Worm (Caenorhabditis elegans): ENCODE measurements around the gene Y41D4B.4.
A peak's percentile ranks its signal among the peaks of the same experiment; 100 is the strongest.

Y41D4B.4 gene

DNA sequence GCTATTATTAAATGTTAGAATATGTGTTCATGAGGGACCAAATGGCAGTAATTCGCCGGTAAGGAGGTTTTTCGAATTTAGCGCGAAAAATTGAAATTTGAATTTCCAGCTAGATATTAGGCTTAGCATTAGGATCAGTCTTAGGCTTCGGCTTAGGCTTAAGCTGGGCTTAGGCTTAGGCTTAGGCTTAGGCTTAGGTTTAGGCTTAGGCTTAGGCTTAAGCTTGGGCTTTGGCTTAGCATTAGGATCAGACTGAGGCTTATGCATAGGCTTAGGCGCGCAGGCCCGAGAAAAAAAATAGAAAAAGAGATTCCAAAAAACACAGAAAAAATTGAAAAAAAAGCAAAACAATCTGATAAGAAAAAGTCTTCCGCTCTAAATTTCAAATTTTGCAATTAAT is 31.6 kb upstream of the Y41D4B.4 start:
- TF ChIP-seq ceh-39 (tag; optimal IDR thresholded peaks at IDR 0.05) (no peak), nhr-2 (tag; optimal IDR thresholded peaks at IDR 0.05) (no peak), snpc-4 (tag; optimal IDR thresholded peaks at IDR 0.05) (no peak), elt-1 (tag; optimal IDR thresholded peaks at IDR 0.05; ENCODE audit: borderline replicate concordance, insufficient read depth) (no peak), nhr-76 (tag; optimal IDR thresholded peaks at IDR 0.05) (no peak), ztf-11 (tag; optimal IDR thresholded peaks at IDR 0.05) (no peak), elt-3 (tag; optimal IDR thresholded peaks at IDR 0.05) (no peak), hlh-1 (tag; optimal IDR thresholded peaks at IDR 0.05) (no peak), mab-5 (tag; optimal IDR thresholded peaks at IDR 0.05) (no peak), unc-120 (tag; optimal IDR thresholded peaks at IDR 0.05; ENCODE audit: poor library complexity, severe bottlenecking) (no peak), M03D4.4 (tag; optimal IDR thresholded peaks at IDR 0.05) (no peak), unc-62 (GFP tag; optimal IDR thresholded peaks at IDR 0.05) (no peak), blmp-1 (tag; optimal IDR thresholded peaks at IDR 0.05) (no peak), sem-2 (GFP tag; optimal IDR thresholded peaks at IDR 0.05) (no peak)

DNA sequence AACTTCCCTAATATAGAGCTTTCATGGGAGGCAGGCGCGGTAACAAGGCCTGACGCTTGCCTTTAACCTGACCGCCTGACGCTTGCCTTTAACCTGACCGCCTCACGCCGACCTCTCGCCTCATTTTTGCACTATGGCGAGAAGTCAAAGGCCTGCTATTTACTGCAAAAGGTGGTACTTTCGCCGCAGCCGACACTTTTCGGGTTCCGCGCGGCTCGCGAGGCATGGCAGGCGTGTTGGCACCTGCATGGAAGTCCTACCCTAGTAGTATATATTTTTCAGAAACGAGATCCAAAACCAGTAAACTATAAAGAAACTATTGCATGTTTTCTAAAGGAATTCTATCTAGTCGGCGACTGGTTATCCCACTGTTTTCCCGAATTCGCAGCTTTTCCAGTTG is 31.2 kb upstream of the Y41D4B.4 start:
- no peak for TF ChIP-seq zip-8 (tag; optimal IDR thresholded peaks at IDR 0.05)
- no peak for TF ChIP-seq tbx-8 (GFP tag; optimal IDR thresholded peaks at IDR 0.05)
- TF ChIP-seq nhr-2 (tag; optimal IDR thresholded peaks at IDR 0.05), result no peak
- no peak for TF ChIP-seq sem-2 (GFP tag; optimal IDR thresholded peaks at IDR 0.05)
- no peak for TF ChIP-seq ces-1 (GFP tag; optimal IDR thresholded peaks at IDR 0.05)
- TF ChIP-seq elt-1 (tag; optimal IDR thresholded peaks at IDR 0.05; ENCODE audit: borderline replicate concordance, insufficient read depth), result no peak
- TF ChIP-seq unc-120 (tag; optimal IDR thresholded peaks at IDR 0.05; ENCODE audit: poor library complexity, severe bottlenecking), result no peak
- TF ChIP-seq nhr-237 (tag; optimal IDR thresholded peaks at IDR 0.05), result no peak
- no peak for TF ChIP-seq mep-1 (tag; optimal IDR thresholded peaks at IDR 0.05)
- TF ChIP-seq bed-3 (GFP tag; optimal IDR thresholded peaks at IDR 0.05), result no peak
- no peak for TF ChIP-seq pha-4 (tag; optimal IDR thresholded peaks at IDR 0.05)
- TF ChIP-seq ztf-11 (tag; optimal IDR thresholded peaks at IDR 0.05), result no peak
- no peak for TF ChIP-seq lsy-2 (tag; optimal IDR thresholded peaks at IDR 0.05)
- no peak for TF ChIP-seq unc-62 (GFP tag; optimal IDR thresholded peaks at IDR 0.05)
- no peak for TF ChIP-seq ceh-83 (GFP tag; optimal IDR thresholded peaks at IDR 0.05)
- no peak for TF ChIP-seq nhr-12 (tag; optimal IDR thresholded peaks at IDR 0.05)
- TF ChIP-seq snpc-4 (tag; optimal IDR thresholded peaks at IDR 0.05), result no peak
- no peak for TF ChIP-seq blmp-1 (tag; optimal IDR thresholded peaks at IDR 0.05)
- no peak for TF ChIP-seq drap-1 (GFP tag; optimal IDR thresholded peaks at IDR 0.05)

DNA sequence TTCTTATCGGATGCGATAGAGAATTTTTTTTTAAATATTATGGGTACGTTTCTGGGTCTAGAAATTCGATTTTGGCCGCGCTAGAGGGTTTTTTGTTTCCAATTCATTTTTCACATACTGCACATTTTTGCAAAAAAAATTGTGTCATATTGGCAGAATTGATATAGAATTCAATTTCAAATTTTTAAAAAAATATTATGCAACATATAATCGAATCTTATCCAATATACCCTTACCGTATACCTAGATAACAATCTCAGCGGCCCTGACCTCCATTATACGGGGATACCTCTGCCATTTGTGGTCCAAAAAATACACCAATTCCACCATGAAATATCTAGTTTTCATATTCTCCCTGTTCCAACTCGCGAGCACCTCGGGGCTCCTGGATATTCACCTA is 28.3 kb upstream of the Y41D4B.4 start, which contains the start of gene cpg-24:
cpg-24 (plus strand) TSS at position 301 of the 400 bp plus-strand sequence.
- TF ChIP-seq pha-4 (tag; optimal IDR thresholded peaks at IDR 0.05), result no peak
- peak; percentile 9 for TF ChIP-seq lsy-2 (tag; optimal IDR thresholded peaks at IDR 0.05)
- no peak for TF ChIP-seq cnd-1 (tag; optimal IDR thresholded peaks at IDR 0.05)
- TF ChIP-seq nhr-237 (tag; optimal IDR thresholded peaks at IDR 0.05), result no peak
- peak; percentile 4 for TF ChIP-seq elt-1 (tag; optimal IDR thresholded peaks at IDR 0.05; ENCODE audit: borderline replicate concordance, insufficient read depth)
- no peak for TF ChIP-seq flh-1 (GFP tag; optimal IDR thresholded peaks at IDR 0.05)
- no peak for TF ChIP-seq nhr-76 (tag; optimal IDR thresholded peaks at IDR 0.05)

DNA sequence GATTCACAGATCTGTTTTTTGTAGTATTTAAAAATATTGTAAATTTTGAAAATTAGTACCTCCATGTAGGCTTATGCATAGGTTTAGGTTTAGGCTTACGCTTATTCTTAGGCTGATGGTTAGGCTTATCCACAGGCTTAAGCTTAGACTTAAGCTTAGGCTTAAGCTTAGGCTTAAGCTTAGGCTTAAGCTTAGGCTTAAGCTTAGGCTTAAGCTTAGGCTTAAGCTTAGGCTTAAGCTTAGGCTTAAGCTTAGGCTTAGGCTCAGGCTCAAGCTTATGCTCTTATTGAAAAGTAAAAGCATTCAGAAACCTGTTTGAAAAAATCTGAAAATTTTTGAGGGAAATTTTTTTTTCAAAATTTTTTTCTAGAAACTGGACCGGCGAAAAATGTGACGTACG is 27.3 kb upstream of the Y41D4B.4 start:
- no peak for TF ChIP-seq ztf-11 (tag; optimal IDR thresholded peaks at IDR 0.05)
- no peak for TF ChIP-seq ceh-39 (tag; optimal IDR thresholded peaks at IDR 0.05)
- peak; percentile 51 for TF ChIP-seq ham-2 (GFP tag; optimal IDR thresholded peaks at IDR 0.05)
- TF ChIP-seq drap-1 (GFP tag; optimal IDR thresholded peaks at IDR 0.05), result no peak
- no peak for TF ChIP-seq nhr-2 (tag; optimal IDR thresholded peaks at IDR 0.05)

DNA sequence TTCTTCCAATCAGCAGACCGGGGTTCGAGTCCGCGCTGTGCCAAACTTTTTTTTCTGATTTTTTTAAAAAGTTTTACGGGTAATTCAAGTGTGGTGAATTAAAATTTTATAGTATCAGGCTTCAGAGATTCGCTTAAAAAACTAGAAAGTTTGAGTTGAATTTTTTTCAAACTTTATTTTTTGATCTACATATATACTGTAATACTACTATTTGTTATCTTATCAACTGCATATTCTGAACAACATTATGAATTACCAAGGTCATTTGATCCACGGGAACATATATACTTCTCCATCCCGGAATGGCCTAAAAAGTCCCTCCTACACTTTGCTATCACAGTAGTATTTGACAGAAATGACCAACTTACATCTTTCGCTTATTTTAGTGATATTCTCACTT is 26.5 kb upstream of the Y41D4B.4 start, which contains the start of gene Y41D4B.6:
Y41D4B.6 (plus strand) TSS at position 301 of the 400 bp plus-strand sequence.
- TF ChIP-seq nhr-2 (tag; optimal IDR thresholded peaks at IDR 0.05) (no peak), pha-4 (tag; optimal IDR thresholded peaks at IDR 0.05) (no peak), nhr-28 (tag; optimal IDR thresholded peaks at IDR 0.05) (no peak), M03D4.4 (tag; optimal IDR thresholded peaks at IDR 0.05) (no peak), lin-13 (tag; optimal IDR thresholded peaks at IDR 0.05) (no peak), snpc-4 (tag; optimal IDR thresholded peaks at IDR 0.05) (no peak), ceh-39 (tag; optimal IDR thresholded peaks at IDR 0.05) (no peak), lin-32 (GFP tag; optimal IDR thresholded peaks at IDR 0.05) (no peak), unc-120 (tag; optimal IDR thresholded peaks at IDR 0.05; ENCODE audit: poor library complexity, severe bottlenecking) (no peak), lsy-2 (tag; optimal IDR thresholded peaks at IDR 0.05) (no peak), nhr-237 (tag; optimal IDR thresholded peaks at IDR 0.05) (no peak), cnd-1 (tag; optimal IDR thresholded peaks at IDR 0.05) (no peak), sem-2 (GFP tag; optimal IDR thresholded peaks at IDR 0.05) (no peak), drap-1 (GFP tag; optimal IDR thresholded peaks at IDR 0.05) (no peak), sptf-1 (tag; optimal IDR thresholded peaks at IDR 0.05) (no peak), ztf-11 (tag; optimal IDR thresholded peaks at IDR 0.05) (no peak), tbx-8 (GFP tag; optimal IDR thresholded peaks at IDR 0.05) (no peak), elt-1 (tag; optimal IDR thresholded peaks at IDR 0.05; ENCODE audit: borderline replicate concordance, insufficient read depth) (no peak)
